Fruit fly (Drosophila melanogaster) whole organism, embryonic: Measurements from ENCODE around the gene east.

Experiments
- Asciz ChIP-seq: fragments of 200-800 bp; sonication (Bioruptor generic); optimal IDR thresholded peaks from 2 replicates; lab custom pipeline; 2017; ENCODE audit warnings: missing biosample characterization, mild to moderate bottlenecking, missing genetic modification characterization, missing genetic modification reagents
- Blimp-1 ChIP-seq: fragments of 200-800 bp; sonication (Bioruptor generic); optimal IDR thresholded peaks from 3 replicates; lab custom pipeline; 2018; ENCODE audit warnings: missing biosample characterization, missing genetic modification characterization, mild to moderate bottlenecking, moderate library complexity, missing genetic modification reagents
- CG10209 ChIP-seq: fragments of 200-800 bp; sonication (Bioruptor generic); optimal IDR thresholded peaks from 3 replicates; lab custom pipeline; 2017; ENCODE audit warnings: missing biosample characterization, mild to moderate bottlenecking, missing genetic modification characterization, missing genetic modification reagents
- CG11398 ChIP-seq: fragments of 200-800 bp; sonication (Bioruptor generic); optimal IDR thresholded peaks from 2 replicates; lab custom pipeline; 2016; ENCODE audit warnings: missing biosample characterization, missing genetic modification characterization
- CG11504 ChIP-seq: fragments of 200-800 bp; sonication (Bioruptor generic); optimal IDR thresholded peaks from 3 replicates; lab custom pipeline; 2019; ENCODE audit warnings: missing biosample characterization, mild to moderate bottlenecking, missing genetic modification characterization, moderate library complexity
- CG12071 ChIP-seq: fragments of 200-800 bp; sonication (Bioruptor generic); optimal IDR thresholded peaks from 3 replicates; lab custom pipeline; 2018; ENCODE audit warnings: missing biosample characterization, mild to moderate bottlenecking, missing genetic modification characterization
- CG12299 ChIP-seq: fragments of 200-800 bp; sonication (Bioruptor generic); optimal IDR thresholded peaks from 2 replicates; lab custom pipeline; 2018; ENCODE audit warnings: missing biosample characterization, mild to moderate bottlenecking, missing genetic modification characterization
- CG15601 ChIP-seq: fragments of 200-800 bp; sonication (Bioruptor generic); optimal IDR thresholded peaks from 3 replicates; lab custom pipeline; 2019; ENCODE audit warnings: missing biosample characterization, mild to moderate bottlenecking, missing genetic modification characterization, moderate library complexity
- CG15696 ChIP-seq: fragments of 200-800 bp; sonication (Bioruptor generic); optimal IDR thresholded peaks from 2 replicates; lab custom pipeline; 2019; ENCODE audit warnings: missing biosample characterization, mild to moderate bottlenecking, missing genetic modification characterization, moderate library complexity
- CG1603 ChIP-seq: fragments of 200-800 bp; sonication (Bioruptor generic); optimal IDR thresholded peaks from 2 replicates; lab custom pipeline; 2019; ENCODE audit warnings: missing biosample characterization, mild to moderate bottlenecking, missing genetic modification characterization, moderate library complexity
- CG16779 ChIP-seq: fragments of 200-800 bp; sonication (Bioruptor generic); IDR thresholded peaks from 2 replicates; pipeline ENCODE4 v1.3.6; 2022; ENCODE audit warnings: missing biosample characterization, missing genetic modification characterization
- CG18011 ChIP-seq: fragments of 200-800 bp; sonication (Bioruptor generic); optimal IDR thresholded peaks from 2 replicates; lab custom pipeline; 2017; ENCODE audit warnings: missing biosample characterization, missing genetic modification characterization, mild to moderate bottlenecking, moderate library complexity, missing genotype
- CG2120 ChIP-seq: fragments of 200-800 bp; sonication (Bioruptor generic); optimal IDR thresholded peaks from 3 replicates; lab custom pipeline; 2016; ENCODE audit warnings: missing biosample characterization, missing genetic modification characterization
- CG2202 ChIP-seq: fragments of 200-800 bp; sonication (Bioruptor generic); optimal IDR thresholded peaks from 2 replicates; lab custom pipeline; 2018; ENCODE audit warnings: missing biosample characterization, mild to moderate bottlenecking, missing genetic modification characterization
- CG2889 ChIP-seq: fragments of 200-800 bp; sonication (Bioruptor generic); IDR thresholded peaks from 3 replicates; pipeline ENCODE4 v1.3.6; 2022; ENCODE audit warnings: missing biosample characterization, missing genetic modification characterization
- CG32767 ChIP-seq: fragments of 200-800 bp; sonication (Bioruptor generic); IDR thresholded peaks from 2 replicates; pipeline ENCODE4 v1.3.6; 2022; ENCODE audit warnings: missing biosample characterization, missing genetic modification characterization
- CG34224 ChIP-seq: fragments of 200-800 bp; sonication (Bioruptor generic); IDR thresholded peaks from 3 replicates; pipeline ENCODE4 v1.3.6; 2022; ENCODE audit warnings: missing biosample characterization, missing genetic modification characterization; ENCODE audit not compliant: partially characterized antibody
- CG3847 ChIP-seq: fragments of 200-800 bp; sonication (Bioruptor generic); IDR thresholded peaks from 2 replicates; pipeline ENCODE4 v1.3.6; 2022; ENCODE audit warnings: missing biosample characterization, missing genetic modification characterization
- CG6272 ChIP-seq: fragments of 200-800 bp; sonication (Bioruptor generic); IDR thresholded peaks from 2 replicates; pipeline ENCODE4 v1.3.6; 2022; ENCODE audit warnings: missing biosample characterization, missing genetic modification characterization
- CHES-1-like ChIP-seq: fragments of 200-800 bp; sonication (Bioruptor generic); optimal IDR thresholded peaks from 2 replicates; lab custom pipeline; 2016; ENCODE audit warnings: missing biosample characterization, missing genetic modification characterization
- Dp ChIP-seq: fragments of 200-800 bp; sonication (Bioruptor generic); optimal IDR thresholded peaks from 2 replicates; lab custom pipeline; 2018; ENCODE audit warnings: missing biosample characterization, mild to moderate bottlenecking, missing genetic modification characterization, moderate library complexity
- Fer1 ChIP-seq: fragments of 200-800 bp; sonication (Bioruptor generic); optimal IDR thresholded peaks from 2 replicates; lab custom pipeline; 2017; ENCODE audit warnings: missing biosample characterization, mild to moderate bottlenecking, missing genetic modification characterization
- Gsc ChIP-seq: fragments of 200-800 bp; sonication (Bioruptor generic); IDR thresholded peaks from 2 replicates; pipeline ENCODE4 v1.3.6; 2022; ENCODE audit warnings: missing biosample characterization, missing genetic modification characterization
- HmgZ ChIP-seq: fragments of 200-800 bp; sonication (Bioruptor generic); optimal IDR thresholded peaks from 2 replicates; lab custom pipeline; 2018; ENCODE audit warnings: missing biosample characterization, mild to moderate bottlenecking, missing genetic modification characterization
- Hr39 ChIP-seq: fragments of >200 bp; optimal IDR thresholded peaks from 2 replicates; lab custom pipeline; 2017
- Hsf ChIP-seq: fragments of 200-800 bp; sonication (Bioruptor generic); optimal IDR thresholded peaks from 3 replicates; lab custom pipeline; 2016; ENCODE audit warnings: missing biosample characterization, missing genetic modification characterization
- Mad ChIP-seq: fragments of 200-800 bp; sonication (Bioruptor generic); optimal IDR thresholded peaks from 2 replicates; lab custom pipeline; 2016; ENCODE audit warnings: missing biosample characterization, missing genetic modification characterization
- Myb ChIP-seq: fragments of 200-800 bp; sonication (Bioruptor generic); optimal IDR thresholded peaks from 2 replicates; lab custom pipeline; 2016; ENCODE audit warnings: missing biosample characterization, missing genetic modification characterization
- NC2α ChIP-seq: fragments of 200-800 bp; sonication (Bioruptor generic); optimal IDR thresholded peaks from 2 replicates; lab custom pipeline; 2016; ENCODE audit warnings: missing biosample characterization, missing genetic modification characterization
- Opbp ChIP-seq: fragments of 200-800 bp; sonication (Bioruptor generic); IDR thresholded peaks from 3 replicates; pipeline ENCODE4 v1.3.6; 2022; ENCODE audit warnings: missing biosample characterization, missing genetic modification characterization; ENCODE audit not compliant: partially characterized antibody
- Tbp ChIP-seq: fragments of >200 bp; optimal IDR thresholded peaks from 2 replicates; lab custom pipeline; 2018; ENCODE audit warnings: missing biosample characterization, missing genetic modification characterization
- Xrp1 ChIP-seq: fragments of 200-800 bp; sonication (Bioruptor generic); IDR thresholded peaks from 2 replicates; pipeline ENCODE4 v1.3.6; 2022; ENCODE audit warnings: missing biosample characterization, missing genetic modification characterization
- abd-A ChIP-seq: fragments of 200-800 bp; sonication (Bioruptor generic); optimal IDR thresholded peaks from 3 replicates; lab custom pipeline; 2019; ENCODE audit warnings: missing biosample characterization, mild to moderate bottlenecking, missing genetic modification characterization, moderate library complexity
- ase ChIP-seq: fragments of 200-800 bp; sonication (Bioruptor generic); IDR thresholded peaks from 3 replicates; pipeline ENCODE4 v1.3.6; 2022; ENCODE audit warnings: missing biosample characterization, missing genetic modification characterization
- bab2 ChIP-seq: fragments of 200-800 bp; sonication (Bioruptor generic); optimal IDR thresholded peaks from 2 replicates; lab custom pipeline; 2016; ENCODE audit warnings: missing biosample characterization, missing genetic modification characterization
- bowl ChIP-seq: fragments of 200-800 bp; sonication (Bioruptor generic); IDR thresholded peaks from 2 replicates; pipeline ENCODE4 v1.3.6; 2022; ENCODE audit warnings: missing biosample characterization, missing genetic modification characterization
- cad ChIP-seq: fragments of >200 bp; optimal IDR thresholded peaks from 2 replicates; lab custom pipeline; 2017; ENCODE audit warnings: missing biosample characterization, missing genetic modification characterization
- dpn ChIP-seq, 2 experiments: fragments of 200-800 bp; sonication (Bioruptor generic); optimal IDR thresholded peaks; 3 replicates each; lab custom pipeline; 2016; ENCODE audit warnings: missing biosample characterization in 2 of 2, missing genetic modification characterization in 2 of 2
- dysf ChIP-seq: fragments of 200-800 bp; sonication (Bioruptor generic); IDR thresholded peaks from 3 replicates; pipeline ENCODE4 v1.3.6; 2022; ENCODE audit warnings: missing biosample characterization, missing genetic modification characterization
- fd96Cb ChIP-seq: fragments of 200-800 bp; sonication (Bioruptor generic); optimal IDR thresholded peaks from 2 replicates; lab custom pipeline; 2018; ENCODE audit warnings: missing biosample characterization, mild to moderate bottlenecking, missing genetic modification characterization, moderate library complexity
- gfzf ChIP-seq: fragments of 200-800 bp; sonication (Bioruptor generic); optimal IDR thresholded peaks from 2 replicates; lab custom pipeline; 2016; ENCODE audit warnings: missing biosample characterization, mild to moderate bottlenecking, missing genetic modification characterization, moderate library complexity
- h ChIP-seq: fragments of >200 bp; optimal IDR thresholded peaks from 2 replicates; lab custom pipeline; 2017
- hkb ChIP-seq, 2 experiments: fragments of 200-800 bp in 1 of 2; fragments of >200 bp in 1 of 2; sonication (Bioruptor generic) in 1 of 2; IDR thresholded peaks in 1 of 2; optimal IDR thresholded peaks in 1 of 2; 2 replicates each; pipeline versions ENCODE4 v1.3.6 to Lab custom; 2017 to 2022; ENCODE audit warnings: missing biosample characterization in 1 of 2, missing genetic modification characterization in 1 of 2
- jing ChIP-seq: fragments of 200-800 bp; sonication (Bioruptor generic); optimal IDR thresholded peaks from 2 replicates; lab custom pipeline; 2018; ENCODE audit warnings: missing biosample characterization, mild to moderate bottlenecking, missing genetic modification characterization
- knrl ChIP-seq: fragments of 200-800 bp; sonication (Bioruptor generic); IDR thresholded peaks from 3 replicates; pipeline ENCODE4 v1.3.6; 2022; ENCODE audit warnings: missing biosample characterization, missing genetic modification characterization; ENCODE audit not compliant: partially characterized antibody
- salm ChIP-seq: fragments of 200-800 bp; sonication (Bioruptor generic); optimal IDR thresholded peaks from 2 replicates; lab custom pipeline; 2018; ENCODE audit warnings: missing biosample characterization, mild to moderate bottlenecking, missing genetic modification characterization
- tgo ChIP-seq: fragments of 200-800 bp; sonication (Bioruptor generic); IDR thresholded peaks from 3 replicates; pipeline ENCODE4 v1.3.6; 2022; ENCODE audit warnings: missing biosample characterization, missing genetic modification characterization
- tup ChIP-seq: fragments of 200-800 bp; sonication (Bioruptor generic); optimal IDR thresholded peaks from 2 replicates; lab custom pipeline; 2016; ENCODE audit warnings: missing biosample characterization, mild to moderate bottlenecking, missing genetic modification characterization, moderate library complexity
- unpg ChIP-seq: fragments of 200-800 bp; sonication (Bioruptor generic); optimal IDR thresholded peaks from 3 replicates; lab custom pipeline; 2018; ENCODE audit warnings: missing biosample characterization, mild to moderate bottlenecking, missing genetic modification characterization, moderate library complexity

east gene

DNA sequence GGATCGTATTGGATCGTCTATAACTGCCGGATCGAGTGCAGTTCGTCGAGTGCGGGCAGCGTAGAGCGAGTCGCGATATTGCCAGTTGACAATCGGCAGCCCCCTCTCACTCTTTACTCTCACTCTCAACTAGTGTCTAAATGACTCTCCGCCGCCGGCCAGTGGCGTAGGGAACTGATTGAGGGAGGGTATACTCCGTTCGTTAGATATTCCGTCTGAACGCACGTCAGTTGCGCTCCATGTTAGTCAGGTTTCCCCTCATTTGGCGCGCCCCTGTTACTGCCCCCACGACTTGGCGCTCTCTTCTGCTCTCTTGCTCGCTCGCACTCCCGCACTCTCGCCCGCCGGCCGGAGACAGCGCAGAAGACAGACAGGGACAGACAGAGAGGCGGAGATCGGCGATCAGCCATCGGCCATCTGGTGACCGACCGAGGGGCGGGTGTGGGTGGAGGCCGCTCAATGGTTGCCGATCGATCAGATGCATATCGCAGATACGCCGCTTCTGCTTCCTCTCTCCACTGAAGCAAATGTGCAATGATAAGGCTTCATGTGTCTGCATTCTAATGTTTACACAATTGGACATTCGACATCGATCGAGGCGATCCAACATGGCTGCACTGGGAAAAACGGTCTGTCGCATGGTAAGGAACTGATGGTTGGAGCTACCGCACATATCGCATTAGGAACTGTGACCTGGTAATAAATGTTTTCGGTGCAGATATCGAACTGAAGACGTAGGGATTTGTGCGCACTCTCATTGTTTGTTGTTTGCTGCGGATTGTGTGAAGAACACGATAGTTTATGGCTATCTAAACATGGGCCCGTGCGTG, 39.6 kb downstream of the east start, which contains the start of gene moody (continued):
- 0 out of 3 replicates have a peak, but pooled peaks have one; percentile 27 for TF ChIP-seq Opbp (GFP tag; lab: Robert Waterston, UW)
- peak; percentile 95 for TF ChIP-seq jing (GFP tag; lab: Kevin White, UChicago)
- peak; percentile 34 for TF ChIP-seq Dp (GFP tag; lab: Kevin White, UChicago)
- peak; percentile 97 for TF ChIP-seq CG10209
- TF ChIP-seq Gsc: peak; percentile 93
- TF ChIP-seq Blimp-1 (GFP tag; lab: Kevin White, UChicago): peak; percentile 96
- peak; percentile 97 for TF ChIP-seq bowl (GFP tag; lab: Robert Waterston, UW)
- peak; percentile 98 for TF ChIP-seq ase (GFP tag; lab: Robert Waterston, UW)
- TF ChIP-seq CG1603: peak; percentile 98
- no peak for TF ChIP-seq Hr39 (lab: Kevin White, UChicago)
- TF ChIP-seq CG15696 (tag; lab: Kevin White, UChicago): peak; percentile 88
- no peak for TF ChIP-seq hkb (optimal IDR thresholded peaks at IDR 0.05; lab: Kevin White, UChicago)
- peak; percentile 98 for TF ChIP-seq hkb (GFP tag; IDR thresholded peaks at IDR 0.05; lab: Robert Waterston, UW)
- TF ChIP-seq CG16779 (GFP tag; lab: Robert Waterston, UW): peak; percentile 99
- peak; percentile 97 for TF ChIP-seq Mad
- TF ChIP-seq h (lab: Kevin White, UChicago): no peak
- TF ChIP-seq CG2202 (tag; lab: Kevin White, UChicago): peak; percentile 84
- TF ChIP-seq gfzf: peak; percentile 24
- peak; percentile 98 for TF ChIP-seq tgo (GFP tag; lab: Robert Waterston, UW)
- peak; percentile 99 for TF ChIP-seq CG2120
- TF ChIP-seq tup (GFP tag; lab: Kevin White, UChicago): peak; percentile 95
- peak; percentile 98 for TF ChIP-seq bab2 (GFP tag; lab: Kevin White, UChicago)
- no peak for TF ChIP-seq Tbp (GFP tag; lab: Kevin White, UChicago)
- TF ChIP-seq Fer1: peak; percentile 98
- peak; percentile 93 for TF ChIP-seq CG15601 (tag; lab: Kevin White, UChicago)
- peak; percentile 99 for TF ChIP-seq CG3847 (GFP tag; lab: Robert Waterston, UW)
- peak; percentile 97 for TF ChIP-seq Hsf (GFP tag; lab: Kevin White, UChicago)
- peak; percentile 85 for TF ChIP-seq Asciz (GFP tag; lab: Kevin White, UChicago)
- TF ChIP-seq fd96Cb (tag; lab: Kevin White, UChicago): peak; percentile 91
- peak; percentile 94 for TF ChIP-seq CG12299 (tag; lab: Kevin White, UChicago)
- peak; percentile 32; the same call in 1 of the 3 replicates for TF ChIP-seq knrl (GFP tag; lab: Robert Waterston, UW)
- TF ChIP-seq CG12071 (GFP tag; lab: Kevin White, UChicago): peak; percentile 98
- peak; percentile 96 for TF ChIP-seq unpg (GFP tag; lab: Kevin White, UChicago)
- peak; percentile 85 for TF ChIP-seq abd-A (tag; lab: Kevin White, UChicago)
- TF ChIP-seq CG2889 (GFP tag; lab: Robert Waterston, UW): peak; percentile 96
- TF ChIP-seq Myb (GFP tag; lab: Kevin White, UChicago): peak; percentile 91
- peak; percentile 98 for TF ChIP-seq CHES-1-like (GFP tag; lab: Kevin White, UChicago)
- peak; percentile 52; the same call in 2 of the 3 replicates for TF ChIP-seq CG34224 (GFP tag; lab: Robert Waterston, UW)
- TF ChIP-seq CG32767 (GFP tag; lab: Robert Waterston, UW): peak; percentile 94
- TF ChIP-seq cad (GFP tag; lab: Kevin White, UChicago): no peak
- peak; percentile 98 to 99 for TF ChIP-seq dpn (GFP tag; optimal IDR thresholded peaks at IDR 0.05; lab: Kevin White, UChicago)
- peak; percentile 93 for TF ChIP-seq NC2α (GFP tag; lab: Kevin White, UChicago)
- peak; percentile 99 for TF ChIP-seq HmgZ
- peak; percentile 93 for TF ChIP-seq CG11504
- peak; percentile 91 for TF ChIP-seq salm (tag; lab: Kevin White, UChicago)
- TF ChIP-seq CG6272 (GFP tag; lab: Robert Waterston, UW): peak; percentile 97
- TF ChIP-seq CG18011: peak; percentile 90
- TF ChIP-seq dysf (GFP tag; lab: Robert Waterston, UW): peak; percentile 98
- peak; percentile 96 for TF ChIP-seq CG11398 (GFP tag; lab: Kevin White, UChicago)
- peak; percentile 98 for TF ChIP-seq Xrp1 (GFP tag; lab: Robert Waterston, UW)
